Worm (Caenorhabditis elegans) whole organism, L2 larva: Measurements from ENCODE around the gene D2062.5.

ENCODE experiments used
- lin-13 ChIP-seq: fragments of 150-350 bp; optimal IDR thresholded peaks from 2 replicates; lab custom pipeline; 2014; ENCODE audit warnings: missing biosample characterization, missing genetic modification reagents, missing genetic modification characterization
- nhr-129 ChIP-seq: fragments of 150-350 bp; optimal IDR thresholded peaks from 2 replicates; lab custom pipeline; 2014; ENCODE audit warnings: missing biosample characterization, missing genetic modification characterization
- snpc-4 ChIP-seq: fragments of 150-350 bp; optimal IDR thresholded peaks from 2 replicates; lab custom pipeline; 2014; ENCODE audit warnings: missing biosample characterization, missing genetic modification characterization
- unc-39 ChIP-seq: fragments of 150-350 bp; optimal IDR thresholded peaks from 2 replicates; lab custom pipeline; 2014; ENCODE audit warnings: missing biosample characterization, missing genetic modification characterization
- unc-62 ChIP-seq: fragments of 150-350 bp; optimal IDR thresholded peaks from 2 replicates; lab custom pipeline; 2014; ENCODE audit warnings: missing biosample characterization, missing genetic modification reagents, missing genetic modification characterization

ce11 chrII:2624792-2625191, 2.2 kb downstream of the D2062.5 start, which contains the start of gene lgc-28:
- TF ChIP-seq snpc-4, result no peak
- no peak for TF ChIP-seq lin-13 (GFP tag; lab: Kevin White, UChicago)
- TF ChIP-seq unc-62, result no peak
- no peak for TF ChIP-seq nhr-129 (tag; lab: Kevin White, UChicago)
- TF ChIP-seq unc-39, result no peak
